Worm (Caenorhabditis elegans): Measurements from ENCODE around the gene hpo-18.

- TF ChIP-seq fkh-10 (GFP tag; optimal IDR thresholded peaks at IDR 0.05) (no peak), ama-1 (optimal IDR thresholded peaks at IDR 0.05) (no peak), daf-12 (tag; optimal IDR thresholded peaks at IDR 0.05) (no peak), nhr-77 (tag; optimal IDR thresholded peaks at IDR 0.05) (no peak)
These were observed 23.5 kb downstream of the hpo-18 start, which contains the start of gene R02D1.2 for ce11 chrV:4322706-4323105.
